Worm (Caenorhabditis elegans) whole organism, midembryonic: ENCODE measurements around the gene fbxb-92.

Source experiments
- T22C8.4 ChIP-seq: fragments of 200-800 bp; sonication (Bioruptor generic); IDR thresholded peaks from 2 replicates; pipeline ENCODE4 v1.3.6; 2022; ENCODE audit warnings: missing genetic modification characterization, missing compliant biosample characterization
- cog-1 ChIP-seq: sonication (generic microtip); optimal IDR thresholded peaks from 2 replicates; lab custom pipeline; 2016; ENCODE audit warnings: missing genetic modification characterization, missing compliant biosample characterization
- flt-1 ChIP-seq: fragments of 200-800 bp; sonication (Bioruptor generic); IDR thresholded peaks from 2 replicates; pipeline ENCODE4 v1.3.6; 2022; ENCODE audit warnings: missing genetic modification characterization, missing compliant biosample characterization
- klf-2 ChIP-seq: fragments of 200-800 bp; sonication (Bioruptor generic); conservative IDR thresholded peaks from 2 replicates; pipeline ENCODE4 v1.3.6; 2022; ENCODE audit warnings: missing genetic modification reagents, missing genetic modification characterization, missing compliant biosample characterization
- med-1 ChIP-seq: sonication (generic microtip); optimal IDR thresholded peaks from 2 replicates; lab custom pipeline; 2017; ENCODE audit warnings: missing genetic modification characterization, mild to moderate bottlenecking, missing compliant biosample characterization, antibody characterized with exemption, missing genetic modification reagents; ENCODE audit not compliant: insufficient read depth
- ref-1 ChIP-seq: fragments of 200-800 bp; sonication (Bioruptor generic); conservative IDR thresholded peaks from 2 replicates; pipeline ENCODE4 v1.3.6; 2022; ENCODE audit warnings: missing genetic modification reagents, missing genetic modification characterization, missing compliant biosample characterization
- tab-1 ChIP-seq: fragments of 200-800 bp; sonication (Bioruptor generic); IDR thresholded peaks from 2 replicates; pipeline ENCODE4 v1.3.6; 2022; ENCODE audit warnings: missing genetic modification characterization, missing compliant biosample characterization
- ztf-23 ChIP-seq: fragments of 200-800 bp; sonication (Bioruptor generic); IDR thresholded peaks from 2 replicates; pipeline ENCODE4 v1.3.6; 2022; ENCODE audit warnings: missing genetic modification reagents, missing genetic modification characterization, missing compliant biosample characterization
- ztf-29 ChIP-seq: fragments of 200-800 bp; sonication (Bioruptor generic); IDR thresholded peaks from 2 replicates; pipeline ENCODE4 v1.3.6; 2022; ENCODE audit warnings: missing genetic modification reagents, missing genetic modification characterization, missing compliant biosample characterization

Gene fbxb-92

ce11 chrII:3727996-3728395 lies 19.3 kb downstream of the fbxb-92 start, which contains the start of gene C46E10.8:
Gene C46E10.8, minus strand, starts transcription at chrII:3728096.
- no peak for TF ChIP-seq ref-1 (GFP tag; lab: Robert Waterston, UW)
- TF ChIP-seq cog-1, result no peak
- no peak for TF ChIP-seq flt-1 (GFP tag; lab: Robert Waterston, UW)
- TF ChIP-seq ztf-23 (GFP tag; lab: Robert Waterston, UW), result no peak
- TF ChIP-seq med-1 (GFP tag; lab: Kevin White, UChicago), result no peak
- no peak for TF ChIP-seq klf-2
- TF ChIP-seq ztf-29 (GFP tag; lab: Robert Waterston, UW), result no peak
- no peak for TF ChIP-seq tab-1 (GFP tag; lab: Robert Waterston, UW)

ce11 chrII:3724175-3724715 lies 23.1 kb downstream of the fbxb-92 start, which contains the start of gene C46E10.1:
Gene C46E10.1, plus strand, starts transcription at chrII:3724225.
- no peak for TF ChIP-seq ztf-23 (GFP tag; lab: Robert Waterston, UW)
- TF ChIP-seq ref-1 (GFP tag; lab: Robert Waterston, UW), result no peak
- no peak for TF ChIP-seq ztf-29 (GFP tag; lab: Robert Waterston, UW)
- TF ChIP-seq med-1 (GFP tag; lab: Kevin White, UChicago), result no peak
- TF ChIP-seq flt-1 (GFP tag; lab: Robert Waterston, UW), result no peak
- TF ChIP-seq cog-1, result no peak
- TF ChIP-seq klf-2, result no peak
- TF ChIP-seq T22C8.4, result no peak
- TF ChIP-seq tab-1 (GFP tag; lab: Robert Waterston, UW), result no peak

ce11 chrII:3721016-3721415 lies 26.3 kb downstream of the fbxb-92 start, which contains the start of gene C46E10.3:
Gene C46E10.3, plus strand, starts transcription at chrII:3721316.
- TF ChIP-seq T22C8.4, result no peak

- no peak for TF ChIP-seq tab-1 (GFP tag; lab: Robert Waterston, UW)
- no peak for TF ChIP-seq flt-1 (GFP tag; lab: Robert Waterston, UW)
- TF ChIP-seq klf-2, result no peak
- no peak for TF ChIP-seq T22C8.4
- no peak for TF ChIP-seq ztf-23 (GFP tag; lab: Robert Waterston, UW)
- TF ChIP-seq ref-1 (GFP tag; lab: Robert Waterston, UW), result no peak
- TF ChIP-seq ztf-29 (GFP tag; lab: Robert Waterston, UW), result no peak
- TF ChIP-seq med-1 (GFP tag; lab: Kevin White, UChicago), result no peak
- no peak for TF ChIP-seq cog-1
Observed at ce11 chrII:3716961-3717360, 30.3 kb downstream of the fbxb-92 start, which contains the start of gene fbxc-52. Gene fbxc-52, plus strand, starts transcription at chrII:3717261.

ce11 chrII:3716455-3716854 lies 30.9 kb downstream of the fbxb-92 start, which contains the start of gene srh-99:
Gene srh-99, minus strand, starts transcription at chrII:3716555.
- no peak for TF ChIP-seq T22C8.4
- no peak for TF ChIP-seq cog-1
- no peak for TF ChIP-seq ztf-29 (GFP tag; lab: Robert Waterston, UW)
- TF ChIP-seq tab-1 (GFP tag; lab: Robert Waterston, UW), result no peak
- TF ChIP-seq ref-1 (GFP tag; lab: Robert Waterston, UW), result no peak
- TF ChIP-seq ztf-23 (GFP tag; lab: Robert Waterston, UW), result no peak
- TF ChIP-seq klf-2, result no peak
- TF ChIP-seq med-1 (GFP tag; lab: Kevin White, UChicago), result no peak
- no peak for TF ChIP-seq flt-1 (GFP tag; lab: Robert Waterston, UW)

- TF ChIP-seq T22C8.4 (no peak), med-1 (GFP tag; lab: Kevin White, UChicago) (no peak)
Observed at ce11 chrII:3714595-3714994, 32.7 kb downstream of the fbxb-92 start, which contains the start of gene srh-100. Gene srh-100, minus strand, starts transcription at chrII:3714695.

DNA sequence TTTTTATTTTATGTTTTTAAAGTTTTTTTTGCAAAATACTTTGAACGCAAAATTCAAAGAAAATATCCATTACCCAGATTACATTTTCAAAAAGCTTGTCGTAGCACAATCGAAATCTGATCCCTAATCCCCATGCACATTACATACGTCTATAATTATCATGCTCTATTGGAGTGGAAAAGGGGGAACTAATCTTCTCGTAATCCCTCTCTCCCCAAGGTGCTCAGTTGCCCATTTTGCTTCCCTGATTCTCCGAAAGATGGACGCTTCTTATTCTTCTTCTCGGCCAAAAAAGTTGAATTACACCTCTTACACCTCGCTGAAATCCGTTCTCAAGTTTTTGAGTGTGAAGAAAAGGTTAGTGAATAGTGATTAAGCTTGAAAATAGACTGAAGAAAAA lies 36.3 kb downstream of the fbxb-92 start, which contains the start of gene fbxc-53:
TSS of gene fbxc-53 (plus strand) at position 245 of the 400 bp plus-strand sequence.
- TF ChIP-seq flt-1 (GFP tag; lab: Robert Waterston, UW) (no peak), tab-1 (GFP tag; lab: Robert Waterston, UW) (no peak), ref-1 (GFP tag; lab: Robert Waterston, UW) (no peak), ztf-23 (GFP tag; lab: Robert Waterston, UW) (no peak), ztf-29 (GFP tag; lab: Robert Waterston, UW) (no peak), klf-2 (no peak), cog-1 (no peak), med-1 (GFP tag; lab: Kevin White, UChicago) (no peak), T22C8.4 (no peak)

DNA sequence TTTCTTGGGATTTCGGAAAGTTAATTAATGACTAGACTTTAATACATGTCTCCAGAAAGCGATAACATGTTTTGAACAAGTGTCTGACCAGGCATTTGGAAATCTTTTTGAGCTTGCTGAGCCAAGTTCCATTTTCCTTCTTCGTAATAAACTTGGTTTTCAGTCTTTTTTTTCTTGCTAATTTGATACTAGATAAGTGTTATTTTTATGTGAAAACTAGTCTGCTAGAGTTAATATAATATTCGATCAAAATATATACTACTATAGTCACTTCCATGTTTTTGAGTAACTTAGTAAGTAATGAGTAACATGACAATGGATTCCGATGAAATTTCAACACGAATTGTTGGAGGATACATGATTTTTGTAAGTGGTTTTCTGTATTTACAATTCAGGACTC lies 38.0 kb downstream of the fbxb-92 start, which contains the start of gene srx-110:
TSS of gene srx-110 (plus strand) at position 301 of the 400 bp plus-strand sequence.
- TF ChIP-seq med-1 (GFP tag; lab: Kevin White, UChicago), result no peak
- no peak for TF ChIP-seq T22C8.4
- TF ChIP-seq tab-1 (GFP tag; lab: Robert Waterston, UW), result no peak
- TF ChIP-seq ref-1 (GFP tag; lab: Robert Waterston, UW), result no peak
- TF ChIP-seq ztf-29 (GFP tag; lab: Robert Waterston, UW), result no peak
- no peak for TF ChIP-seq cog-1
- TF ChIP-seq flt-1 (GFP tag; lab: Robert Waterston, UW), result no peak
- TF ChIP-seq ztf-23 (GFP tag; lab: Robert Waterston, UW), result no peak
- TF ChIP-seq klf-2, result no peak

ce11 chrII:3705320-3705719 lies 42.0 kb downstream of the fbxb-92 start, which contains the start of gene srx-108:
Gene srx-108, plus strand, starts transcription at chrII:3705620.
- no peak for TF ChIP-seq cog-1
- no peak for TF ChIP-seq ref-1 (GFP tag; lab: Robert Waterston, UW)
- no peak for TF ChIP-seq tab-1 (GFP tag; lab: Robert Waterston, UW)
- TF ChIP-seq T22C8.4, result no peak
- no peak for TF ChIP-seq ztf-29 (GFP tag; lab: Robert Waterston, UW)
- no peak for TF ChIP-seq klf-2
- TF ChIP-seq med-1 (GFP tag; lab: Kevin White, UChicago), result no peak
- no peak for TF ChIP-seq ztf-23 (GFP tag; lab: Robert Waterston, UW)
- no peak for TF ChIP-seq flt-1 (GFP tag; lab: Robert Waterston, UW)

DNA sequence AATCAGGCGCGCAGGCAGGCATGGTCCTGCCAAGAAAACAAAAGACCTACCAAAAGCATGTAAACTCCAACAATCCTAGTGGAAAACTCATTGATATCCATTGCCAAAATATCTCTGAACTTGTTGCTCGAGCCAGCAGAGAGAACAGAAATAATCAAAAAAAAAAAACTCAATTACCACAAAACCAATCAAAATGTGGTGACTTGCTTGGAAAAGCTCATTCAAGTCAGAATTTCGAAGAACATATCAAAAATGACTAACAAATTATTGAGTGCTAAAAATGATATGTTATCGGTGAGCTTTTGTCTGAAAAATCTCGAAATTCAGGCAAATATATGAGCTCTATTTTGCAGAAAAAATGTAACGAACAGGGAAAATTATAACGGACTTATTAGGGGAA lies 46.0 kb downstream of the fbxb-92 start, which contains the start of gene srx-105:
TSS of gene srx-105 (minus strand) at position 101 of the 400 bp plus-strand sequence.
- TF ChIP-seq tab-1 (GFP tag; lab: Robert Waterston, UW), result no peak
- TF ChIP-seq flt-1 (GFP tag; lab: Robert Waterston, UW), result no peak
- TF ChIP-seq ztf-23 (GFP tag; lab: Robert Waterston, UW), result no peak
- no peak for TF ChIP-seq T22C8.4
- TF ChIP-seq med-1 (GFP tag; lab: Kevin White, UChicago), result no peak
- TF ChIP-seq cog-1, result no peak
